Fruit fly (Drosophila melanogaster) whole organism: Measurements from ENCODE around the gene Coq7.
A peak's percentile ranks its signal among the peaks of the same experiment; 100 is the strongest.

Experiments used
- CG8478 ChIP-seq: fragments of >200 bp; optimal IDR thresholded peaks from 2 replicates; lab custom pipeline; 2018; ENCODE audit warnings: inconsistent platforms
- Dll ChIP-seq: fragments of >200 bp; optimal IDR thresholded peaks from 2 replicates; lab custom pipeline; 2017
- pan ChIP-seq: fragments of >200 bp; optimal IDR thresholded peaks from 2 replicates; lab custom pipeline; 2017
- psq ChIP-seq: fragments of >200 bp; optimal IDR thresholded peaks from 2 replicates; lab custom pipeline; 2017
- usp ChIP-seq: fragments of >200 bp; optimal IDR thresholded peaks from 2 replicates; lab custom pipeline; 2017; ENCODE audit warnings: missing biosample characterization, missing genetic modification characterization, mixed read lengths

DNA sequence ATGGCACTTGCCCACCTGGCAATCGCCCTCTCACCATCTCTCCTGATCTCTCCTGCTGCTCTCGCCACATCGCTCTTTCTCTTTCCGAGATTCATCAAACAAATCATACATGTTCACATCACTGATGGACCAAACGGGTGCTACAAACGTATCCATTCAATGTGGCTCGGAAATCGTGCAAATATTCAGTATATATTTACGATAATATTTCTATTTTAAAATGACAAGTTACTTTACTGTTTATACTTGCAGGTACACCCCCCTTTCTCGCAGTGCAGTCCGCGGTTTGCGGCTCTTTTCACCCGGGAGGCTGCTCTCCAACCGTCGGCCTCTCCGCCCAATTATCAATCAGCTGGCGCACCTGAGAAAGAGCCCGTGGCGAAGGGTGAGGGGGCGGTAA, 20.5 kb downstream of the Coq7 start:
- no peak for TF ChIP-seq psq
- no peak for TF ChIP-seq pan (lab: Kevin White, UChicago)
- TF ChIP-seq usp (GFP tag; lab: Kevin White, UChicago): no peak
- no peak for TF ChIP-seq CG8478 (lab: Kevin White, UChicago)
- peak; percentile 50 for TF ChIP-seq Dll (lab: Kevin White, UChicago)
